Worm (Caenorhabditis elegans): ENCODE results near the gene F10G2.2.

Gene F10G2.2

ce11 chrV:7374090-7374489 lies 43.1 kb downstream of the F10G2.2 start, which contains the start of gene srx-56:
Gene srx-56 (plus strand): TSS chrV:7374390.
- no peak for TF ChIP-seq che-1 (tag; optimal IDR thresholded peaks at IDR 0.05)

DNA sequence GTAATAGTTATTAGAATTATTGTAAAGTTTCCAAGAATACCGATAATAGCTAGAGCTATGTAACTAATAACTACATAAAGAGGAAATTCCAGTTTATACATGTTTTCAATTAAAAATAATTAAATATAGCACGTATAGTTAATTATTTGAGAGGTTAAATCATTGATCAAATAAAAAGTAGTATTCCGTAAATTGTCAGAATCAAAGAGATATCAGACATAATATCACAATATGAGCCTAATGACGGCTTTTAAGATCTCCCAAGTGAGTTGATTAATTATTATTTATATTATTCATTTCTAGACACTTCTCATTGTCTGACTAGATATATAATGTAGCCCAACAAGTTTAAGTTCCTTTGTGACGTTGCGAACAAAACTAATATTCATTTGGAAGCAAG lies 48.4 kb downstream of the F10G2.2 start, which contains the start of gene srsx-24:
Gene srsx-24 (minus strand): TSS at position 101 of the 400 bp plus-strand sequence.
- TF ChIP-seq unc-42 (tag; optimal IDR thresholded peaks at IDR 0.05) (no peak), fkh-6 (tag; optimal IDR thresholded peaks at IDR 0.05) (no peak), C08G9.2 (tag; optimal IDR thresholded peaks at IDR 0.05) (no peak), pros-1 (tag; optimal IDR thresholded peaks at IDR 0.05) (no peak), pax-1 (tag; optimal IDR thresholded peaks at IDR 0.05) (no peak), ceh-31 (tag; optimal IDR thresholded peaks at IDR 0.05) (no peak), dmd-4 (tag; optimal IDR thresholded peaks at IDR 0.05; ENCODE audit: borderline replicate concordance) (no peak), sox-4 (tag; optimal IDR thresholded peaks at IDR 0.05) (no peak), ref-2 (tag; optimal IDR thresholded peaks at IDR 0.05) (no peak), fkh-10 (GFP tag; optimal IDR thresholded peaks at IDR 0.05) (no peak), unc-55 (GFP tag; optimal IDR thresholded peaks at IDR 0.05) (no peak), ahr-1 (tag; optimal IDR thresholded peaks at IDR 0.05) (no peak)

ce11 chrV:7381008-7381407 lies 50.0 kb downstream of the F10G2.2 start, which contains the start of gene C03G6.17:
Gene C03G6.17 (minus strand): TSS chrV:7381108.
- no peak for TF ChIP-seq dve-1 (tag; optimal IDR thresholded peaks at IDR 0.05)
- no peak for TF ChIP-seq ahr-1 (tag; optimal IDR thresholded peaks at IDR 0.05)
- TF ChIP-seq unc-3 (GFP tag; conservative IDR thresholded peaks at IDR 0.05): no peak
- no peak for TF ChIP-seq unc-3 (tag; optimal IDR thresholded peaks at IDR 0.05)
- TF ChIP-seq tbx-7 (tag; optimal IDR thresholded peaks at IDR 0.05): no peak
- TF ChIP-seq ets-4 (tag; optimal IDR thresholded peaks at IDR 0.05): no peak
- TF ChIP-seq lim-6 (tag; optimal IDR thresholded peaks at IDR 0.05): no peak
- TF ChIP-seq ceh-19 (GFP tag; optimal IDR thresholded peaks at IDR 0.05): no peak
- TF ChIP-seq ama-1 (optimal IDR thresholded peaks at IDR 0.05): no peak

Data from whole organism, late embryonic.